Worm (Caenorhabditis elegans) whole organism, early embryonic: Measurements from ENCODE around the gene cth-2.

Source experiments
- ama-1 ChIP-seq: fragments of 150-350 bp; optimal IDR thresholded peaks from 2 replicates; lab custom pipeline; 2014
- ceh-13 ChIP-seq: fragments of 200-800 bp; sonication (Bioruptor generic); optimal IDR thresholded peaks from 2 replicates; lab custom pipeline; 2018; ENCODE audit warnings: mild to moderate bottlenecking, missing genetic modification characterization, missing compliant biosample characterization
- flt-1 ChIP-seq: fragments of 200-800 bp; sonication (Bioruptor generic); IDR thresholded peaks from 2 replicates; pipeline ENCODE4 v1.3.6; 2022; ENCODE audit warnings: missing genetic modification characterization, missing compliant biosample characterization
- hmg-4 ChIP-seq: fragments of 200-800 bp; sonication (Bioruptor generic); optimal IDR thresholded peaks from 2 replicates; lab custom pipeline; 2018; ENCODE audit warnings: mild to moderate bottlenecking, missing genetic modification characterization, missing compliant biosample characterization
- hnd-1 ChIP-seq: sonication (generic microtip); optimal IDR thresholded peaks from 2 replicates; lab custom pipeline; 2016; ENCODE audit warnings: missing genetic modification characterization, missing compliant biosample characterization
- pes-1 ChIP-seq: fragments of 200-800 bp; sonication (Bioruptor generic); IDR thresholded peaks from 2 replicates; pipeline ENCODE4 v1.3.6; 2022; ENCODE audit warnings: missing genetic modification reagents, missing genetic modification characterization, missing compliant biosample characterization
- tbx-11 ChIP-seq: fragments of 200-800 bp; sonication (Bioruptor generic); IDR thresholded peaks from 2 replicates; pipeline ENCODE4 v1.3.6; 2022; ENCODE audit warnings: missing genetic modification characterization, missing compliant biosample characterization
- tra-4 ChIP-seq: sonication (generic microtip); optimal IDR thresholded peaks from 2 replicates; lab custom pipeline; 2017; ENCODE audit warnings: missing genetic modification characterization, missing compliant biosample characterization

ce11 chrII:7024897-7025852, 32.6 kb downstream of the cth-2 start, which contains the start of gene znf-598:
- TF ChIP-seq ama-1 (lab: Kevin White, UChicago): no peak
- TF ChIP-seq ceh-13 (GFP tag; lab: Kevin White, UChicago): no peak
- no peak for TF ChIP-seq hnd-1 (tag; lab: Kevin White, UChicago)
- no peak for TF ChIP-seq tra-4
- TF ChIP-seq flt-1 (GFP tag; lab: Robert Waterston, UW): no peak
- no peak for TF ChIP-seq hmg-4 (GFP tag; lab: Kevin White, UChicago)
- no peak for TF ChIP-seq tbx-11
- TF ChIP-seq pes-1 (GFP tag; lab: Robert Waterston, UW): no peak
